Fruit fly (Drosophila melanogaster) whole organism, pupa: Measurements from ENCODE around the gene simj.

Source experiments
- CG10348 ChIP-seq: fragments of 200-800 bp; sonication (Bioruptor generic); IDR thresholded peaks from 2 replicates; pipeline ENCODE4 v1.3.6; 2022; ENCODE audit warnings: missing biosample characterization, missing genetic modification characterization
- CG12605 ChIP-seq: fragments of 200-800 bp; sonication (Bioruptor generic); IDR thresholded peaks from 2 replicates; pipeline ENCODE4 v1.3.6; 2022; ENCODE audit warnings: missing biosample characterization, missing genetic modification characterization
- CG13204 ChIP-seq: fragments of 200-800 bp; sonication (Bioruptor generic); optimal IDR thresholded peaks from 2 replicates; lab custom pipeline; 2018; ENCODE audit warnings: missing biosample characterization, mild to moderate bottlenecking, missing genetic modification characterization, moderate library complexity
- CG14655 ChIP-seq: fragments of 200-800 bp; sonication (Bioruptor generic); optimal IDR thresholded peaks from 3 replicates; lab custom pipeline; 2017; ENCODE audit warnings: mild to moderate bottlenecking, missing biosample characterization, missing genetic modification reagents, missing genetic modification characterization
- CG15710 ChIP-seq: fragments of 200-800 bp; sonication (Bioruptor generic); optimal IDR thresholded peaks from 2 replicates; lab custom pipeline; 2018; ENCODE audit warnings: missing biosample characterization, mild to moderate bottlenecking, missing genetic modification characterization, moderate library complexity
- CG17806 ChIP-seq: fragments of 200-800 bp; sonication (Bioruptor generic); optimal IDR thresholded peaks from 2 replicates; lab custom pipeline; 2018; ENCODE audit warnings: missing biosample characterization, mild to moderate bottlenecking, missing genetic modification characterization, moderate library complexity
- CG32121 ChIP-seq: fragments of 200-800 bp; sonication (Bioruptor generic); IDR thresholded peaks from 2 replicates; pipeline ENCODE4 v1.3.6; 2022; ENCODE audit warnings: missing biosample characterization, missing genetic modification characterization
- CG34367 ChIP-seq: fragments of 200-800 bp; sonication (Bioruptor generic); optimal IDR thresholded peaks from 2 replicates; lab custom pipeline; 2018; ENCODE audit warnings: missing biosample characterization, mild to moderate bottlenecking, missing genetic modification characterization
- CG4496 ChIP-seq: fragments of 200-800 bp; sonication (Bioruptor generic); IDR thresholded peaks from 3 replicates; pipeline ENCODE4 v1.3.6; 2022; ENCODE audit warnings: missing biosample characterization, missing genetic modification characterization
- CG8159 ChIP-seq: fragments of 200-800 bp; sonication (Bioruptor generic); optimal IDR thresholded peaks from 3 replicates; lab custom pipeline; 2018; ENCODE audit warnings: missing biosample characterization, mild to moderate bottlenecking, missing genetic modification characterization, moderate library complexity
- CG8301 ChIP-seq: fragments of 200-800 bp; sonication (Bioruptor generic); optimal IDR thresholded peaks from 2 replicates; lab custom pipeline; 2018; ENCODE audit warnings: missing biosample characterization, mild to moderate bottlenecking, missing genetic modification characterization
- CG9948 ChIP-seq: fragments of 200-800 bp; sonication (Bioruptor generic); optimal IDR thresholded peaks from 2 replicates; lab custom pipeline; 2018; ENCODE audit warnings: missing biosample characterization, mild to moderate bottlenecking, missing genetic modification characterization, moderate library complexity
- D1 ChIP-seq: fragments of 200-800 bp; sonication (Bioruptor generic); optimal IDR thresholded peaks from 2 replicates; lab custom pipeline; 2018; ENCODE audit warnings: missing biosample characterization, mild to moderate bottlenecking, missing genetic modification characterization, moderate library complexity
- EcR ChIP-seq: fragments of 200-800 bp; sonication (Bioruptor generic); optimal IDR thresholded peaks from 3 replicates; lab custom pipeline; 2019; ENCODE audit warnings: missing biosample characterization, missing genetic modification characterization, mild to moderate bottlenecking, moderate library complexity, missing genetic modification reagents
- Ets98B ChIP-seq: fragments of 200-800 bp; sonication (Bioruptor generic); IDR thresholded peaks from 2 replicates; pipeline ENCODE4 v1.3.6; 2022; ENCODE audit warnings: missing biosample characterization, missing genetic modification characterization
- Pif1A ChIP-seq: fragments of 200-800 bp; sonication (Bioruptor generic); optimal IDR thresholded peaks from 3 replicates; lab custom pipeline; 2016; ENCODE audit warnings: missing biosample characterization, missing genetic modification characterization
- Pif1B ChIP-seq: fragments of 200-800 bp; sonication (Bioruptor generic); optimal IDR thresholded peaks from 3 replicates; lab custom pipeline; 2016; ENCODE audit warnings: missing biosample characterization, missing genetic modification characterization
- Snoo ChIP-seq: fragments of 200-800 bp; sonication (Bioruptor generic); optimal IDR thresholded peaks from 3 replicates; lab custom pipeline; 2017; ENCODE audit warnings: missing biosample characterization, mild to moderate bottlenecking, missing genetic modification characterization, inconsistent platforms
- fd96Ca ChIP-seq: fragments of 200-800 bp; sonication (Bioruptor generic); IDR thresholded peaks from 3 replicates; pipeline ENCODE4 v1.3.6; 2022; ENCODE audit warnings: missing biosample characterization, missing genetic modification characterization
- gl ChIP-seq: fragments of 200-800 bp; sonication (Bioruptor generic); optimal IDR thresholded peaks from 2 replicates; lab custom pipeline; 2018; ENCODE audit warnings: missing biosample characterization, mild to moderate bottlenecking, missing genetic modification characterization
- rn ChIP-seq: fragments of 200-800 bp; sonication (Bioruptor generic); IDR thresholded peaks from 2 replicates; pipeline ENCODE4 v1.3.6; 2022; ENCODE audit warnings: missing biosample characterization, missing genetic modification characterization

The simj gene

DNA sequence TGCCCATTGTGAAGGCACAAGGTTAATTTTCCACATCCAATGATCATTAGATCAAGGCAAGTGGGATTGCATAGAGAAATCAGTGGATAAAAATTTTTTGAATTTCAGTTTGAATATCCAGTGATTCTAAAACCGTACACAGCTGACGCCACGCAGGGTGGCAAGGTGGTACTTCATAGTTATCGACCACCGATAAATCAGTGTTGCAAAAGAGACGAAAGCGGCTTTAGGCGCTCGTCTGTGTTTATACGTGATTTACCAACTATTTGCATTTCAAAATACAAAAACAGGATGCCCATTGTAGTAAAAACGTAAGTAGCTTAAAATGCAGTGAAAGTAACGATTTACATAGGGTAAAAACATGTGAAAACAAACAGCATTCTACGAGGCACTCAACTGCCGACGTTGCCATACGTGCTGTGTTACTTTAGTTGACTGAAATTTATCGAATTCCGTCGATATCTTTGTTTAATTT, 33.6 kb upstream of the simj start, which contains the start of the genes CG42535, CG34001 and hay:
Gene CG42535, minus strand, starts transcription at position 51 of the 475 bp plus-strand sequence.
Gene CG34001, plus strand, starts transcription at position 195 of the 475 bp plus-strand sequence.
Gene hay, plus strand, starts transcription at position 195 of the 475 bp plus-strand sequence.
- TF ChIP-seq CG17806 (no peak), CG12605 (GFP tag; lab: Robert Waterston, UW) (no peak), D1 (peak; percentile 34), CG32121 (GFP tag; lab: Robert Waterston, UW) (no peak), CG34367 (tag; lab: Kevin White, UChicago) (no peak), CG9948 (tag; lab: Kevin White, UChicago) (no peak)
- TF ChIP-seq, all 21 proteins: peak for 1

dm6 chr3L:10637819-10638218, 26.7 kb upstream of the simj start, which contains the start of gene Cnep1r2:
Gene Cnep1r2 (plus strand): TSS chr3L:10638146.
- peak; percentile 92 for TF ChIP-seq CG14655
- TF ChIP-seq CG15710 (tag; lab: Kevin White, UChicago), result peak; percentile 97
- TF ChIP-seq CG13204 (GFP tag; lab: Kevin White, UChicago), result no peak
- TF ChIP-seq CG9948 (tag; lab: Kevin White, UChicago), result peak; percentile 95
- TF ChIP-seq CG32121 (GFP tag; lab: Robert Waterston, UW), result peak; percentile 91
- TF ChIP-seq CG8159, result peak; percentile 97
- peak; percentile 86 for TF ChIP-seq fd96Ca (GFP tag; lab: Robert Waterston, UW)
- TF ChIP-seq CG10348 (GFP tag; lab: Robert Waterston, UW), result peak; percentile 74; the same call in 1 of the 2 replicates
- peak; percentile 85 for TF ChIP-seq rn
- peak; percentile 94 for TF ChIP-seq CG4496
- peak; percentile 93 for TF ChIP-seq Snoo (tag; lab: Kevin White, UChicago)
- no peak for TF ChIP-seq EcR (GFP tag; lab: Kevin White, UChicago)
- TF ChIP-seq gl, result peak; percentile 65
- peak; percentile 85 for TF ChIP-seq Ets98B (GFP tag; lab: Robert Waterston, UW)
- TF ChIP-seq CG12605 (GFP tag; lab: Robert Waterston, UW), result peak; percentile 76
- peak; percentile 84 for TF ChIP-seq D1
- TF ChIP-seq Pif1B (GFP tag; lab: Kevin White, UChicago), result peak; percentile 86
- TF ChIP-seq CG34367 (tag; lab: Kevin White, UChicago), result peak; percentile 86
- no peak for TF ChIP-seq Pif1A (GFP tag; lab: Kevin White, UChicago)
- peak; percentile 95 for TF ChIP-seq CG17806
- peak; percentile 87 for TF ChIP-seq CG8301 (tag; lab: Kevin White, UChicago)
- TF ChIP-seq, all 21 proteins: peak for 18

- TF ChIP-seq CG10348 (GFP tag; lab: Robert Waterston, UW) (no peak), rn (no peak), CG14655 (no peak), CG8159 (no peak), Snoo (tag; lab: Kevin White, UChicago) (no peak), CG4496 (no peak), gl (no peak), CG34367 (tag; lab: Kevin White, UChicago) (no peak), D1 (no peak), CG13204 (GFP tag; lab: Kevin White, UChicago) (no peak), CG9948 (tag; lab: Kevin White, UChicago) (no peak), CG15710 (tag; lab: Kevin White, UChicago) (no peak), CG32121 (GFP tag; lab: Robert Waterston, UW) (no peak), CG17806 (no peak), CG8301 (tag; lab: Kevin White, UChicago) (no peak), fd96Ca (GFP tag; lab: Robert Waterston, UW) (no peak), Pif1B (GFP tag; lab: Kevin White, UChicago) (no peak), EcR (GFP tag; lab: Kevin White, UChicago) (no peak)
- TF ChIP-seq, all 21 proteins: peak for 0
Observed at dm6 chr3L:10639440-10639839, 25.1 kb upstream of the simj start, which contains the start of gene CG18628. Gene CG18628 (plus strand): TSS chr3L:10639740.

DNA sequence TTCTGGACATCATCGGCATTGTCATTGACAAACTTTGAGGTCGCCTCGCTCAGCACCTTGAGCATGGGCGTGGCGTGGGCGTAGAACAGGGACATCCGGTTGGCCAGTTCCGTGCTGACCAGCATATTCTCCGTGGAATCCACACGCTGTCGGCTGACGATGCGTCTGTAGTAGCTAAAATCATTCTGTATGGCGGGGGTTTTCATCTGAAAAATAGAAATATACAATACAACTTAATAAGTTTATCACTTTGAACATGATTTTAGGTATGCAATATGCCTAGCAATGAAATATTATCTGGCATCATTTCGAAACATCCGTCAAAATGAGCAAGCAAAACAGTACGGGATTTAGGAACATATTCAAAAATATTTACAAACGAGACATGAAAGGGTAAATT, 22.9 kb upstream of the simj start, which contains the start of gene CG14154:
Gene CG14154, plus strand, starts transcription at position 301 of the 400 bp plus-strand sequence.
- no peak for TF ChIP-seq CG34367 (tag; lab: Kevin White, UChicago)
- TF ChIP-seq CG8301 (tag; lab: Kevin White, UChicago), result no peak
- TF ChIP-seq Ets98B (GFP tag; lab: Robert Waterston, UW), result no peak
- TF ChIP-seq CG17806, result no peak
- TF ChIP-seq gl, result no peak
- no peak for TF ChIP-seq CG14655
- no peak for TF ChIP-seq Pif1A (GFP tag; lab: Kevin White, UChicago)
- TF ChIP-seq, all 21 proteins: peak for 0

- TF ChIP-seq CG32121 (GFP tag; lab: Robert Waterston, UW) (no peak), CG12605 (GFP tag; lab: Robert Waterston, UW) (no peak), Snoo (tag; lab: Kevin White, UChicago) (no peak), CG15710 (tag; lab: Kevin White, UChicago) (no peak), Pif1A (GFP tag; lab: Kevin White, UChicago) (no peak), CG17806 (no peak), fd96Ca (GFP tag; lab: Robert Waterston, UW) (no peak), CG14655 (no peak), D1 (no peak), CG4496 (no peak), CG9948 (tag; lab: Kevin White, UChicago) (no peak), Ets98B (GFP tag; lab: Robert Waterston, UW) (no peak), CG8159 (no peak), Pif1B (GFP tag; lab: Kevin White, UChicago) (no peak), CG34367 (tag; lab: Kevin White, UChicago) (no peak)
- TF ChIP-seq, all 21 proteins: peak for 0
Observed at dm6 chr3L:10643228-10643627, 21.3 kb upstream of the simj start, which contains the start of gene CG14153. Gene CG14153 (plus strand): TSS chr3L:10643528.

DNA sequence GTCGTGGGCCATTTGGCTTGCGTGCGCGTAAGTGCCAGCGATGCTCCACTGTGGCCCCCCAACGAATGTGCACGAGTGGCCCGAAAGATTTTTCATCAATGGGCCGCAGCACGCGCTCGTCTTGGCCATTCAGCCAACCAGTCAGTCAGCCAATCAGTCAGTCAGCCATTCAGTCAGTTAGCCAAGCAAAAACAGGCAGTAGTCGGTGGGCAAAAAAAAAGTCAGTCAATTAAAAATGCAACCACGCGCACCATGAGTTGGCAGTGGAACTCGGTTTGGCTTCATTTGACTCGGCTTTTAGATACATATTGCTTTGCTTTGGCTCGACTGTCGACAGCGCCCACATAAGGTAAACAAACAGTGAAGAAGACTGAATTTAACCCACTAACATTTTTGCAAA, 18.6 kb upstream of the simj start:
- 0 out of 3 replicates have a peak, but pooled peaks have one; percentile 54 for TF ChIP-seq CG4496
- no peak for TF ChIP-seq Pif1B (GFP tag; lab: Kevin White, UChicago)
- no peak for TF ChIP-seq CG10348 (GFP tag; lab: Robert Waterston, UW)
- no peak for TF ChIP-seq EcR (GFP tag; lab: Kevin White, UChicago)
